Fruit fly (Drosophila melanogaster): Measurements from ENCODE around the gene Cmpk.

Cmpk gene

DNA sequence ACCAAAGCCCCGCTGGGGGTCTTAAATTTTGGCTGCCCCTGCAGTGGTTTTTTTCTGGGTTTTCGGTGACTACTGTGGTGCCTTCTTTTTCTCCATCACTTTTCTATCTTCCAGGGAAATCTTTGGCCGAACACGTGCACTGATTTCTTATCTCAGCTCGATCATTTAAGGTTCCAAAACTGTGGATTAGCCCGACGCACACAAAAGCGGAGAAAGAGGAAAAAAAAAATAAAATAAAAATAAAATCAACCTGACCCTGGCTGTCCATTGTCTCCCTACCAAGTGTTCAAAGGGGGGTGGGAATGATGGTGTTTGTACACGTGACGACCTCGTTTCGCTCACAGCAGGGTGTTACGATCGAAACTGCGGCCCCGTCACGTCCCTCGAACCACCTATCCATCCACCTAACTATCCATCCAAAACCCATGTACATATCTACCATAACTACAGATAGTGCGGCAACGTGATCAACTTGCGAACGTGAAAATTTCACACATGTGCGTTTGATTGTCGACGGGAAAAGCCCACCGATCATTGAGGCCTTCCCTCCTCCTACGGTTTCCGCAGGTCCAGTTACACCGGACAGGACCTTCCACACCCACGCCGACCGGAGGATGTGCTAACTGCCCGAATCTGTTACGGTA, 28.5 kb downstream of the Cmpk start (continued):
- TF ChIP-seq CG15479 (GFP tag; optimal IDR thresholded peaks at IDR 0.05) = peak; percentile 52
- TF ChIP-seq p53 (GFP tag; optimal IDR thresholded peaks at IDR 0.05) = peak; percentile 33
- TF ChIP-seq sna (GFP tag; IDR thresholded peaks at IDR 0.05; ENCODE audit: partially characterized antibody) = no peak
- TF ChIP-seq twi (tag; optimal IDR thresholded peaks at IDR 0.05) = peak; percentile 50
- TF ChIP-seq ham (GFP tag; IDR thresholded peaks at IDR 0.05) = no peak
- TF ChIP-seq Side (GFP tag; optimal IDR thresholded peaks at IDR 0.05) = no peak
- TF ChIP-seq ac (GFP tag; optimal IDR thresholded peaks at IDR 0.05) = peak; percentile 16
- no peak for TF ChIP-seq CG2875 (GFP tag; optimal IDR thresholded peaks at IDR 0.05)
- TF ChIP-seq kni (GFP tag; optimal IDR thresholded peaks at IDR 0.05) = peak; percentile 62
- no peak for TF ChIP-seq bowl (GFP tag; IDR thresholded peaks at IDR 0.05)
- TF ChIP-seq Awh (GFP tag; IDR thresholded peaks at IDR 0.05) = 0 out of 2 replicates have a peak, but pooled peaks have one; percentile 45
- no peak for TF ChIP-seq sens-2 (GFP tag; IDR thresholded peaks at IDR 0.05)
- no peak for TF ChIP-seq CG15601 (tag; optimal IDR thresholded peaks at IDR 0.05)
- TF ChIP-seq Hey (tag; optimal IDR thresholded peaks at IDR 0.05) = no peak
- TF ChIP-seq fu2 (GFP tag; optimal IDR thresholded peaks at IDR 0.05) = no peak
- no peak for TF ChIP-seq Sox102F (GFP tag; optimal IDR thresholded peaks at IDR 0.05)
- TF ChIP-seq mld (GFP tag; IDR thresholded peaks at IDR 0.05; ENCODE audit: partially characterized antibody) = no peak
- TF ChIP-seq gfzf (GFP tag; optimal IDR thresholded peaks at IDR 0.05) = no peak
- peak; percentile 53; the same call in 1 of the 2 replicates for TF ChIP-seq crol (GFP tag; IDR thresholded peaks at IDR 0.05)
- no peak for TF ChIP-seq CG12299 (tag; optimal IDR thresholded peaks at IDR 0.05)
- no peak for TF ChIP-seq oc (tag; optimal IDR thresholded peaks at IDR 0.05)
- TF ChIP-seq pros (GFP tag; optimal IDR thresholded peaks at IDR 0.05) = peak; percentile 75
- peak; percentile 71 for TF ChIP-seq CG17359 (tag; optimal IDR thresholded peaks at IDR 0.05)
- TF ChIP-seq sim (GFP tag; IDR thresholded peaks at IDR 0.05) = 0 out of 2 replicates have a peak, but pooled peaks have one; percentile 23
- TF ChIP-seq Kr (GFP tag; optimal IDR thresholded peaks at IDR 0.05) = peak; percentile 49
- no peak for TF ChIP-seq ems (GFP tag; optimal IDR thresholded peaks at IDR 0.05)
- no peak for TF ChIP-seq CG18011 (GFP tag; optimal IDR thresholded peaks at IDR 0.05)

- TF ChIP-seq her (GFP tag; optimal IDR thresholded peaks at IDR 0.05) (no peak), D (optimal IDR thresholded peaks at IDR 0.05) (peak; percentile 22), D (GFP tag; optimal IDR thresholded peaks at IDR 0.05) (no peak), fu2 (GFP tag; optimal IDR thresholded peaks at IDR 0.05) (no peak), zen (tag; optimal IDR thresholded peaks at IDR 0.05) (peak; percentile 32), ftz-f1 (GFP tag; optimal IDR thresholded peaks at IDR 0.05) (no peak), CG9727 (GFP tag; optimal IDR thresholded peaks at IDR 0.05) (no peak), sens (GFP tag) (peak; percentile 86), CG31365 (tag; optimal IDR thresholded peaks at IDR 0.05) (no peak), prd (optimal IDR thresholded peaks at IDR 0.05) (no peak), prd (GFP tag; IDR thresholded peaks at IDR 0.05) (0 out of 3 replicates have a peak, but pooled peaks have one; percentile 7), CG4360 (GFP tag; IDR thresholded peaks at IDR 0.05) (peak; percentile 92), cwo (GFP tag; optimal IDR thresholded peaks at IDR 0.05) (no peak), CG1832 (GFP tag; optimal IDR thresholded peaks at IDR 0.05) (peak; percentile 70), CG2889 (GFP tag; IDR thresholded peaks at IDR 0.05) (no peak), kni (GFP tag; optimal IDR thresholded peaks at IDR 0.05) (peak; percentile 48), cad (GFP tag; optimal IDR thresholded peaks at IDR 0.05) (peak; percentile 55), insv (GFP tag; optimal IDR thresholded peaks at IDR 0.05) (peak in 1 of 2 experiments; percentile 60), nerfin-1 (tag; optimal IDR thresholded peaks at IDR 0.05) (peak; percentile 18), Hr51 (GFP tag; optimal IDR thresholded peaks at IDR 0.05) (no peak), kah (GFP tag; optimal IDR thresholded peaks at IDR 0.05) (no peak), CG11504 (tag; optimal IDR thresholded peaks at IDR 0.05) (no peak), CkIIα-i1 (GFP tag; IDR thresholded peaks at IDR 0.05) (no peak), gcm (GFP tag; optimal IDR thresholded peaks at IDR 0.05) (no peak)
Observed at dm6 chr3R:26024596-26025213, 30.5 kb downstream of the Cmpk start.

All from whole organism, embryonic.